Fruit fly (Drosophila melanogaster): Measurements from ENCODE around the gene CG15478.

The CG15478 gene

dm6 chrX:7703001-7703864, 14.5 kb downstream of the CG15478 start (continued):
- TF ChIP-seq vri (GFP tag; optimal IDR thresholded peaks at IDR 0.05): peak; percentile 25
- TF ChIP-seq CG7368 (GFP tag; optimal IDR thresholded peaks at IDR 0.05): peak; percentile 20
- peak; percentile 86 for TF ChIP-seq CG15336 (GFP tag; IDR thresholded peaks at IDR 0.05)
- peak; percentile 98 for TF ChIP-seq Eip78C (GFP tag)

DNA sequence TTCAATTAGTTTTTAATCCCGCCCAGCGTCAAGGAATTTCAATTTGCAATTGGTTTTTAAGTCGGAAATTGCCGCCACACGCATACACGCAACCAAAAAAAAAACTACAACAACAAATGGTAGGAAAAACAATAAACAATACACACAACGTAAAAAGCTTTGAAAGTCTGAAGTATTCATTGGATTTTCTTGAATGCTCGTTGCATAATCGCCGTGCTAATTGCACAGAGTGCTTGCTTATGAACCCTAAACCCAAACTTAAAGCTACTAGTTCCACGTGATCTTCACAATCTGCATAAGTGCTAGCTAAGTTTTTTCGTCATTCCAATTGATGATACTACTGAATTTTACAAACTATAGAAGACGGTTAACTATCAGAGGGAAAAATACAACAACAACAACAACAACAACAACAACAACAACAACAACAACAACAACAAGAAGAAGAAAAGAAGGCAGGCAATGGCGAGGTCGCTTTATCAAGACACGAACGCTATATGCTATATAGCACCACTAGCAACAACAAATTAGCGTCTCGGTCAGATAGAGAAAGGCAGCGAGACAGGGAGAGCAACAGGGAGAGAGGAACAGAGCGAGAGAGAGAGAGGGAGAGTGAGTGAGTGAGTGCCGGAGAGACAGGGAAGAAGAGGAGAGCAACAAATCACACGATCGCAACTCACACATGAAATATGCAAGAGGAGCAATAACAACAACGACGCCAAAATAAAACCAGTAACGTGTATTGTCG, 15.4 kb downstream of the CG15478 start:
- TF ChIP-seq dac (GFP tag; optimal IDR thresholded peaks at IDR 0.05) (no peak), topi (GFP tag; optimal IDR thresholded peaks at IDR 0.05) (no peak), fkh (GFP tag; optimal IDR thresholded peaks at IDR 0.05) (no peak), eg (GFP tag; IDR thresholded peaks at IDR 0.05) (peak; percentile 49; the same call in 1 of the 3 replicates), Smox (GFP tag; optimal IDR thresholded peaks at IDR 0.05) (no peak), CG6808 (GFP tag; optimal IDR thresholded peaks at IDR 0.05) (peak; percentile 2), CG6163 (GFP tag; IDR thresholded peaks at IDR 0.05) (peak; percentile 63; the same call in 2 of the 3 replicates), Ets96B (tag; optimal IDR thresholded peaks at IDR 0.05) (no peak), Sox14 (GFP tag; optimal IDR thresholded peaks at IDR 0.05) (no peak), cyc (GFP tag; optimal IDR thresholded peaks at IDR 0.05) (no peak), CG10669 (GFP tag; optimal IDR thresholded peaks at IDR 0.05) (no peak), CG6854 (GFP tag; optimal IDR thresholded peaks at IDR 0.05) (no peak), vri (GFP tag; optimal IDR thresholded peaks at IDR 0.05) (peak; percentile 25), Sox102F (GFP tag; optimal IDR thresholded peaks at IDR 0.05) (no peak), Lpt (GFP tag; optimal IDR thresholded peaks at IDR 0.05) (peak; percentile 32), fd85E (GFP tag; optimal IDR thresholded peaks at IDR 0.05) (no peak), Eip78C (GFP tag) (no peak), CG11294 (GFP tag; IDR thresholded peaks at IDR 0.05) (no peak), CG9139 (GFP tag; optimal IDR thresholded peaks at IDR 0.05) (peak; percentile 13), CG4318 (GFP tag; optimal IDR thresholded peaks at IDR 0.05) (no peak), fd59A (GFP tag; optimal IDR thresholded peaks at IDR 0.05) (no peak), Met (GFP tag; optimal IDR thresholded peaks at IDR 0.05) (no peak), svp (GFP tag) (no peak), Hr38 (GFP tag; optimal IDR thresholded peaks at IDR 0.05) (no peak), CG11762 (GFP tag; optimal IDR thresholded peaks at IDR 0.05; ENCODE audit: insufficient read depth) (no peak), Ets21C (GFP tag; optimal IDR thresholded peaks at IDR 0.05) (no peak), achi (GFP tag; optimal IDR thresholded peaks at IDR 0.05) (no peak), Hr4 (GFP tag; optimal IDR thresholded peaks at IDR 0.05) (no peak), Blimp-1 (GFP tag; optimal IDR thresholded peaks at IDR 0.05) (no peak), CG31627 (GFP tag; optimal IDR thresholded peaks at IDR 0.05) (no peak), dsx (GFP tag; optimal IDR thresholded peaks at IDR 0.05; ENCODE audit: poor library complexity, severe bottlenecking) (no peak), CG10631 (GFP tag; optimal IDR thresholded peaks at IDR 0.05) (no peak), CG8119 (GFP tag; IDR thresholded peaks at IDR 0.05) (peak; percentile 15; the same call in 1 of the 3 replicates), CG11902 (GFP tag; optimal IDR thresholded peaks at IDR 0.05) (no peak), spab (GFP tag; optimal IDR thresholded peaks at IDR 0.05) (no peak), CG1621 (tag; optimal IDR thresholded peaks at IDR 0.05) (no peak), Gug (GFP tag; IDR thresholded peaks at IDR 0.05) (no peak; the same call in 1 of the 2 replicates), salr (GFP tag; optimal IDR thresholded peaks at IDR 0.05) (no peak), Eip93F (GFP tag; optimal IDR thresholded peaks at IDR 0.05) (no peak), CG7368 (GFP tag; optimal IDR thresholded peaks at IDR 0.05) (no peak), CG6792 (GFP tag; optimal IDR thresholded peaks at IDR 0.05) (no peak), ss (GFP tag; optimal IDR thresholded peaks at IDR 0.05) (no peak), CG16779 (tag; optimal IDR thresholded peaks at IDR 0.05) (no peak), esn (GFP tag; optimal IDR thresholded peaks at IDR 0.05) (no peak), CG8632 (GFP tag; optimal IDR thresholded peaks at IDR 0.05) (no peak)

Measured in whole organism, prepupa.